Fruit fly (Drosophila melanogaster) whole organism, pupa: ENCODE measurements around the gene PGRP-LD.
A peak's percentile ranks its signal among the peaks of the same experiment; 100 is the strongest.

Experiments used
- CG10348 ChIP-seq: fragments of 200-800 bp; sonication (Bioruptor generic); IDR thresholded peaks from 2 replicates; pipeline ENCODE4 v1.3.6; 2022; ENCODE audit warnings: missing biosample characterization, missing genetic modification characterization
- CG14655 ChIP-seq: fragments of 200-800 bp; sonication (Bioruptor generic); optimal IDR thresholded peaks from 3 replicates; lab custom pipeline; 2017; ENCODE audit warnings: mild to moderate bottlenecking, missing biosample characterization, missing genetic modification reagents, missing genetic modification characterization
- CG15710 ChIP-seq: fragments of 200-800 bp; sonication (Bioruptor generic); optimal IDR thresholded peaks from 2 replicates; lab custom pipeline; 2018; ENCODE audit warnings: missing biosample characterization, mild to moderate bottlenecking, missing genetic modification characterization, moderate library complexity
- CG17806 ChIP-seq: fragments of 200-800 bp; sonication (Bioruptor generic); optimal IDR thresholded peaks from 2 replicates; lab custom pipeline; 2018; ENCODE audit warnings: missing biosample characterization, mild to moderate bottlenecking, missing genetic modification characterization, moderate library complexity
- CG34367 ChIP-seq: fragments of 200-800 bp; sonication (Bioruptor generic); optimal IDR thresholded peaks from 2 replicates; lab custom pipeline; 2018; ENCODE audit warnings: missing biosample characterization, mild to moderate bottlenecking, missing genetic modification characterization
- CG8301 ChIP-seq: fragments of 200-800 bp; sonication (Bioruptor generic); optimal IDR thresholded peaks from 2 replicates; lab custom pipeline; 2018; ENCODE audit warnings: missing biosample characterization, mild to moderate bottlenecking, missing genetic modification characterization
- CG9948 ChIP-seq: fragments of 200-800 bp; sonication (Bioruptor generic); optimal IDR thresholded peaks from 2 replicates; lab custom pipeline; 2018; ENCODE audit warnings: missing biosample characterization, mild to moderate bottlenecking, missing genetic modification characterization, moderate library complexity
- D1 ChIP-seq: fragments of 200-800 bp; sonication (Bioruptor generic); optimal IDR thresholded peaks from 2 replicates; lab custom pipeline; 2018; ENCODE audit warnings: missing biosample characterization, mild to moderate bottlenecking, missing genetic modification characterization, moderate library complexity
- EcR ChIP-seq: fragments of 200-800 bp; sonication (Bioruptor generic); optimal IDR thresholded peaks from 3 replicates; lab custom pipeline; 2019; ENCODE audit warnings: missing biosample characterization, missing genetic modification characterization, mild to moderate bottlenecking, moderate library complexity, missing genetic modification reagents
- Ets98B ChIP-seq: fragments of 200-800 bp; sonication (Bioruptor generic); IDR thresholded peaks from 2 replicates; pipeline ENCODE4 v1.3.6; 2022; ENCODE audit warnings: missing biosample characterization, missing genetic modification characterization
- Snoo ChIP-seq: fragments of 200-800 bp; sonication (Bioruptor generic); optimal IDR thresholded peaks from 3 replicates; lab custom pipeline; 2017; ENCODE audit warnings: missing biosample characterization, mild to moderate bottlenecking, missing genetic modification characterization, inconsistent platforms
- fd96Ca ChIP-seq: fragments of 200-800 bp; sonication (Bioruptor generic); IDR thresholded peaks from 3 replicates; pipeline ENCODE4 v1.3.6; 2022; ENCODE audit warnings: missing biosample characterization, missing genetic modification characterization
- rn ChIP-seq: fragments of 200-800 bp; sonication (Bioruptor generic); IDR thresholded peaks from 2 replicates; pipeline ENCODE4 v1.3.6; 2022; ENCODE audit warnings: missing biosample characterization, missing genetic modification characterization

dm6 chr3L:5802063-5802531, 22.2 kb downstream of the PGRP-LD start:
- TF ChIP-seq EcR = peak; percentile 89
- no peak for TF ChIP-seq CG17806 (tag; lab: Kevin White, UChicago)
- 0 out of 2 replicates have a peak, but pooled peaks have one; percentile 20 for TF ChIP-seq CG10348 (GFP tag; lab: Robert Waterston, UW)
- TF ChIP-seq rn = no peak
- no peak for TF ChIP-seq CG9948
- no peak for TF ChIP-seq CG14655 (GFP tag; lab: Kevin White, UChicago)
- TF ChIP-seq D1 = no peak
- TF ChIP-seq CG8301 (tag; lab: Kevin White, UChicago) = no peak
- no peak for TF ChIP-seq CG34367 (tag; lab: Kevin White, UChicago)
- no peak for TF ChIP-seq Snoo (tag; lab: Kevin White, UChicago)
- no peak for TF ChIP-seq CG15710 (tag; lab: Kevin White, UChicago)
- peak; percentile 46; the same call in 1 of the 2 replicates for TF ChIP-seq Ets98B (GFP tag; lab: Robert Waterston, UW)
- no peak for TF ChIP-seq fd96Ca (GFP tag; lab: Robert Waterston, UW)
